Worm (Caenorhabditis elegans) whole organism, early embryonic: ENCODE measurements around the gene test-1.
"Not testable (repeated sequence)": the region's sequence is repeated elsewhere in the genome, so short reads cannot be mapped to it uniquely, and the experiment has no call there.

ENCODE experiments used
- B0310.2 ChIP-seq: sonication (generic microtip); optimal IDR thresholded peaks from 2 replicates; lab custom pipeline; 2016; ENCODE audit warnings: mild to moderate bottlenecking, missing genetic modification characterization, missing compliant biosample characterization
- F13C5.2 ChIP-seq: sonication (generic microtip); optimal IDR thresholded peaks from 2 replicates; lab custom pipeline; 2017; ENCODE audit warnings: mild to moderate bottlenecking, missing genetic modification characterization, inconsistent platforms, missing compliant biosample characterization
- aly-1 ChIP-seq: sonication (generic microtip); optimal IDR thresholded peaks from 2 replicates; lab custom pipeline; 2016; ENCODE audit warnings: missing genetic modification characterization, missing compliant biosample characterization
- ama-1 ChIP-seq: fragments of 150-350 bp; optimal IDR thresholded peaks from 2 replicates; lab custom pipeline; 2014
- ceh-13 ChIP-seq: fragments of 200-800 bp; sonication (Bioruptor generic); optimal IDR thresholded peaks from 2 replicates; lab custom pipeline; 2018; ENCODE audit warnings: mild to moderate bottlenecking, missing genetic modification characterization, missing compliant biosample characterization
- ceh-36 ChIP-seq: sonication (generic microtip); optimal IDR thresholded peaks from 2 replicates; lab custom pipeline; 2016; ENCODE audit warnings: missing genetic modification characterization, inconsistent platforms, missing compliant biosample characterization
- ets-7 ChIP-seq: sonication (generic microtip); optimal IDR thresholded peaks from 2 replicates; lab custom pipeline; 2016; ENCODE audit warnings: missing genotype, missing genetic modification characterization, missing compliant biosample characterization
- flt-1 ChIP-seq: fragments of 200-800 bp; sonication (Bioruptor generic); IDR thresholded peaks from 2 replicates; pipeline ENCODE4 v1.3.6; 2022; ENCODE audit warnings: missing genetic modification characterization, missing compliant biosample characterization
- hmbx-1 ChIP-seq: sonication (generic microtip); optimal IDR thresholded peaks from 2 replicates; lab custom pipeline; 2016; ENCODE audit warnings: mild to moderate bottlenecking, missing genetic modification characterization, missing compliant biosample characterization
- hmg-4 ChIP-seq: fragments of 200-800 bp; sonication (Bioruptor generic); optimal IDR thresholded peaks from 2 replicates; lab custom pipeline; 2018; ENCODE audit warnings: mild to moderate bottlenecking, missing genetic modification characterization, missing compliant biosample characterization
- hnd-1 ChIP-seq: sonication (generic microtip); optimal IDR thresholded peaks from 2 replicates; lab custom pipeline; 2016; ENCODE audit warnings: missing genetic modification characterization, missing compliant biosample characterization
- pes-1 ChIP-seq: fragments of 200-800 bp; sonication (Bioruptor generic); IDR thresholded peaks from 2 replicates; pipeline ENCODE4 v1.3.6; 2022; ENCODE audit warnings: missing genetic modification reagents, missing genetic modification characterization, missing compliant biosample characterization
- sea-1 ChIP-seq: fragments of 200-800 bp; sonication (Bioruptor generic); conservative IDR thresholded peaks from 2 replicates; pipeline ENCODE4 v1.3.6; 2022; ENCODE audit warnings: missing genetic modification characterization, missing compliant biosample characterization
- tbx-11 ChIP-seq: fragments of 200-800 bp; sonication (Bioruptor generic); IDR thresholded peaks from 2 replicates; pipeline ENCODE4 v1.3.6; 2022; ENCODE audit warnings: missing genetic modification characterization, missing compliant biosample characterization

- not testable (repeated sequence) for TF ChIP-seq ceh-36; sea-1 (GFP tag; lab: Robert Waterston, UW); ama-1; F13C5.2 (tag; lab: Kevin White, UChicago); flt-1 (GFP tag; lab: Robert Waterston, UW); hmbx-1 (tag; lab: Kevin White, UChicago); ets-7 (tag; lab: Kevin White, UChicago); hmg-4 (GFP tag; lab: Kevin White, UChicago); hnd-1 (tag; lab: Kevin White, UChicago); ceh-13 (GFP tag; lab: Kevin White, UChicago); tbx-11 (GFP tag; lab: Robert Waterston, UW); B0310.2 (tag; lab: Kevin White, UChicago); aly-1 (tag; lab: Kevin White, UChicago)
- peak; percentile 57 for TF ChIP-seq pes-1 (GFP tag; lab: Robert Waterston, UW)
Measured at ce11 chrIV:2135880-2136279, 871 bp upstream of the test-1 start.
